Fruit fly (Drosophila melanogaster): ENCODE data around the gene CG9014.

The CG9014 gene

DNA sequence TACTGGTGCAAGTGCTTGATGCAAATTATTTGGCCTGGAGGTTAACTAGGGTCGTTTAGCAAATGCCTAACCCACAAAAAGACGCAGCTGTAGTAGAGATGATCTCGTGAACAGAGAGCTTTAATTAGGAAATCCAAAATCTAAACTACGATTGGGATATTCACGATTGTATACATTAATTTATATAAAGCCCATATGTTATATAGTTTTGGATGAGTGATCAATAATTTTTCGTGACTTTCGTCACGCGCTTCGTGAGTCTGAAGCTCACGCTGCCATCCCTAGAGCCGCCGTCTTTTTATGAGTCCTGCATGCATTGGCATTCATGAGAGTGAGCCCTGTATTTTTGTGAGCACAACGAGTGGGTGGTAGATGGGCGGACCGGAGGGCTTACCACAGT is 24.4 kb downstream of the CG9014 start:
- no peak for TF ChIP-seq bab1 (GFP tag; optimal IDR thresholded peaks at IDR 0.05)
- no peak for TF ChIP-seq pad (GFP tag; optimal IDR thresholded peaks at IDR 0.05)
- no peak for TF ChIP-seq Crg-1 (GFP tag; optimal IDR thresholded peaks at IDR 0.05)
- no peak for TF ChIP-seq Hr96 (GFP tag; optimal IDR thresholded peaks at IDR 0.05)
- TF ChIP-seq ovo (GFP tag; optimal IDR thresholded peaks at IDR 0.05) = no peak
- TF ChIP-seq CG7101 (tag; optimal IDR thresholded peaks at IDR 0.05) = no peak
- no peak for TF ChIP-seq Clk (GFP tag; optimal IDR thresholded peaks at IDR 0.05)
- TF ChIP-seq CG14711 (tag; optimal IDR thresholded peaks at IDR 0.05) = no peak
- no peak for TF ChIP-seq cic (GFP tag; optimal IDR thresholded peaks at IDR 0.05)
- no peak for TF ChIP-seq cnc (optimal IDR thresholded peaks at IDR 0.05)
- TF ChIP-seq CG1620 (GFP tag; optimal IDR thresholded peaks at IDR 0.05) = no peak
- TF ChIP-seq Mnt (GFP tag; optimal IDR thresholded peaks at IDR 0.05) = no peak
- TF ChIP-seq CG33017 (tag; optimal IDR thresholded peaks at IDR 0.05) = no peak
- no peak for TF ChIP-seq kay (GFP tag; ENCODE audit: borderline replicate concordance)
- no peak for TF ChIP-seq CG12768 (GFP tag; optimal IDR thresholded peaks at IDR 0.05)
- TF ChIP-seq CG5204 (GFP tag; optimal IDR thresholded peaks at IDR 0.05) = no peak
- TF ChIP-seq CG7045 (GFP tag; optimal IDR thresholded peaks at IDR 0.05) = no peak
- no peak for TF ChIP-seq CG11617 (GFP tag; optimal IDR thresholded peaks at IDR 0.05)
- TF ChIP-seq tj (GFP tag; optimal IDR thresholded peaks at IDR 0.05) = no peak
- TF ChIP-seq toe (GFP tag; optimal IDR thresholded peaks at IDR 0.05) = no peak

Data from whole organism, adult.